Fruit fly (Drosophila melanogaster): ENCODE data around the gene Sirup.

Gene Sirup

DNA sequence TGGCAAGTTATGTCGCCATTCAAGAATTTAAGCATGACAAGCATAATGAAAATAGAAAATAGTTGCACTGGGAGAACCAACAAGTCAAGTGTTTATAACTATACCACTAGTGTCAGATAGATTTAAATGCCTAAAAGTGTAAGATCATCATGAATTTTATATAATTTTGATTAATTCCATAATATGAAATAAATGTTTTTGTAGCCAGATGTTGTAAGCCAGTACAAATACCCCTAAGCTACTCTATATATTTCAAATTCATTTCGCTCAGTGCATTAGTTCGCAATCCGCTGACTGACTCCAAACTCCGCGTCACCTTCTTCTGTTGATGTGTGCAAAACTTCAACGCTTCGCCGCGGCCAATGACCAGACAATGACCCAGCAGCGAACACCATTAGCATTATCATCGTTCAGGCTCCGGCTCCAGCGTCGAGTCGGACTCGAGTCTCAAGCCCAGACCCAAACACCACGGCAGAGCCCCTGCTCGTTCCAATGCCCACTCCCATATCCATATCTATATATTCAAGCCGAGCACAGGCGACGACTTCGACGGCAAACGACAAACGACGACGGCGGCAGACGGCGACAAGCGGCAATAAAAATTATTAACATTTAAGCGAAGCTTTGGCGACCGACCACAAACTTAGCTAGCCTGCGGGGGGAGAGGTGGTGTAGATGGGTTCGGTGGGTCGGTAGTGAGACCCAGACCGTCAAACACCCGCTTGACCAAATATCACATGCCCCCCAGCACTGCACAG lies 42.2 kb upstream of the Sirup start (continued):
- peak; percentile 34 for TF ChIP-seq OdsH (GFP tag; optimal IDR thresholded peaks at IDR 0.05)
- TF ChIP-seq CG7368 (GFP tag; optimal IDR thresholded peaks at IDR 0.05): no peak
- no peak for TF ChIP-seq Blimp-1 (GFP tag; optimal IDR thresholded peaks at IDR 0.05)
- no peak for TF ChIP-seq lz (GFP tag; optimal IDR thresholded peaks at IDR 0.05)
- TF ChIP-seq CG10669 (GFP tag; optimal IDR thresholded peaks at IDR 0.05): no peak
- peak; percentile 72 for TF ChIP-seq eg (GFP tag; IDR thresholded peaks at IDR 0.05)
- peak; percentile 73 for TF ChIP-seq Eip78C (GFP tag)
- TF ChIP-seq CG6854 (GFP tag; optimal IDR thresholded peaks at IDR 0.05): no peak
- TF ChIP-seq acj6 (GFP tag; optimal IDR thresholded peaks at IDR 0.05): peak; percentile 21
- TF ChIP-seq net (GFP tag; optimal IDR thresholded peaks at IDR 0.05): peak; percentile 8
- no peak for TF ChIP-seq Smox (GFP tag; optimal IDR thresholded peaks at IDR 0.05)
- no peak for TF ChIP-seq CG11902 (GFP tag; optimal IDR thresholded peaks at IDR 0.05)
- TF ChIP-seq CG6163 (GFP tag; IDR thresholded peaks at IDR 0.05): peak; percentile 44; the same call in 2 of the 3 replicates
- TF ChIP-seq fd85E (GFP tag; optimal IDR thresholded peaks at IDR 0.05): no peak
- TF ChIP-seq svp (GFP tag): peak; percentile 47
- peak; percentile 6 for TF ChIP-seq esn (GFP tag; optimal IDR thresholded peaks at IDR 0.05)
- peak; percentile 76 for TF ChIP-seq CG15336 (GFP tag; IDR thresholded peaks at IDR 0.05)
- peak; percentile 76 for TF ChIP-seq CG32006 (GFP tag; optimal IDR thresholded peaks at IDR 0.05)
- no peak for TF ChIP-seq dsx (GFP tag; optimal IDR thresholded peaks at IDR 0.05; ENCODE audit: poor library complexity, severe bottlenecking)
- TF ChIP-seq CG6808 (GFP tag; optimal IDR thresholded peaks at IDR 0.05): no peak
- no peak for TF ChIP-seq pdm3 (GFP tag; optimal IDR thresholded peaks at IDR 0.05)
- no peak for TF ChIP-seq fd59A (GFP tag; optimal IDR thresholded peaks at IDR 0.05)
- no peak for TF ChIP-seq Ets96B (tag; optimal IDR thresholded peaks at IDR 0.05)
- TF ChIP-seq ss (GFP tag; optimal IDR thresholded peaks at IDR 0.05): no peak
- TF ChIP-seq Eip75B (GFP tag; optimal IDR thresholded peaks at IDR 0.05): peak; percentile 18
- no peak for TF ChIP-seq CG6792 (GFP tag; optimal IDR thresholded peaks at IDR 0.05)
- TF ChIP-seq Lpt (GFP tag; optimal IDR thresholded peaks at IDR 0.05): no peak
- peak; percentile 62 for TF ChIP-seq Hr4 (GFP tag; optimal IDR thresholded peaks at IDR 0.05)
- peak; percentile 10 for TF ChIP-seq CG3919 (GFP tag; optimal IDR thresholded peaks at IDR 0.05)
- no peak for TF ChIP-seq Hr38 (GFP tag; optimal IDR thresholded peaks at IDR 0.05)
- no peak for TF ChIP-seq cyc (GFP tag; optimal IDR thresholded peaks at IDR 0.05)
- TF ChIP-seq CG31627 (GFP tag; optimal IDR thresholded peaks at IDR 0.05): no peak
- no peak for TF ChIP-seq CG8632 (GFP tag; optimal IDR thresholded peaks at IDR 0.05)
- peak in 1 of 2 experiments; percentile 25 for TF ChIP-seq salr (GFP tag; optimal IDR thresholded peaks at IDR 0.05)
- TF ChIP-seq CG4318 (GFP tag; optimal IDR thresholded peaks at IDR 0.05): peak; percentile 26
- no peak for TF ChIP-seq topi (GFP tag; optimal IDR thresholded peaks at IDR 0.05)
- TF ChIP-seq Sox102F (GFP tag; optimal IDR thresholded peaks at IDR 0.05): no peak
- no peak for TF ChIP-seq dac (GFP tag; optimal IDR thresholded peaks at IDR 0.05)
- TF ChIP-seq Sox15 (GFP tag; optimal IDR thresholded peaks at IDR 0.05): no peak
- peak; percentile 27 for TF ChIP-seq achi (GFP tag; optimal IDR thresholded peaks at IDR 0.05)
- TF ChIP-seq Ets21C (GFP tag; optimal IDR thresholded peaks at IDR 0.05): no peak
- no peak for TF ChIP-seq Eip93F (GFP tag; optimal IDR thresholded peaks at IDR 0.05)
- TF ChIP-seq CG11294 (GFP tag; IDR thresholded peaks at IDR 0.05): peak; percentile 41; the same call in 1 of the 2 replicates
